Fruit fly (Drosophila melanogaster) whole organism, embryonic: ENCODE measurements around the gene CG13690.

Experiments
- Atf-2 ChIP-seq: fragments of 200-800 bp; sonication (Bioruptor generic); optimal IDR thresholded peaks from 2 replicates; lab custom pipeline; 2016; ENCODE audit warnings: missing biosample characterization, missing genetic modification characterization
- Atf6 ChIP-seq: fragments of 200-800 bp; sonication (Bioruptor generic); IDR thresholded peaks from 2 replicates; pipeline ENCODE4 v1.3.6; 2022; ENCODE audit warnings: missing biosample characterization, missing genetic modification characterization
- CG10267 ChIP-seq: fragments of 200-800 bp; sonication (Bioruptor generic); optimal IDR thresholded peaks from 2 replicates; lab custom pipeline; 2018; ENCODE audit warnings: missing biosample characterization, mild to moderate bottlenecking, missing genetic modification characterization, moderate library complexity
- CG12071 ChIP-seq: fragments of 200-800 bp; sonication (Bioruptor generic); optimal IDR thresholded peaks from 3 replicates; lab custom pipeline; 2018; ENCODE audit warnings: missing biosample characterization, mild to moderate bottlenecking, missing genetic modification characterization
- CG14860 ChIP-seq: fragments of 200-800 bp; sonication (Bioruptor generic); IDR thresholded peaks from 3 replicates; pipeline ENCODE4 v1.3.6; 2022; ENCODE audit warnings: missing biosample characterization, missing genetic modification characterization; ENCODE audit not compliant: partially characterized antibody
- CG15601 ChIP-seq: fragments of 200-800 bp; sonication (Bioruptor generic); optimal IDR thresholded peaks from 3 replicates; lab custom pipeline; 2019; ENCODE audit warnings: missing biosample characterization, mild to moderate bottlenecking, missing genetic modification characterization, moderate library complexity
- CG16813 ChIP-seq: fragments of 200-800 bp; sonication (Bioruptor generic); IDR thresholded peaks from 3 replicates; pipeline ENCODE4 v1.3.6; 2022; ENCODE audit warnings: missing biosample characterization, missing genetic modification characterization; ENCODE audit not compliant: partially characterized antibody
- CG32772 ChIP-seq: fragments of 200-800 bp; sonication (Bioruptor generic); IDR thresholded peaks from 2 replicates; pipeline ENCODE4 v1.3.6; 2022; ENCODE audit warnings: missing biosample characterization, missing genetic modification characterization
- CG4707 ChIP-seq: fragments of 200-800 bp; sonication (Bioruptor generic); optimal IDR thresholded peaks from 2 replicates; lab custom pipeline; 2018; ENCODE audit warnings: missing biosample characterization, mild to moderate bottlenecking, missing genetic modification characterization, moderate library complexity
- CG4730 ChIP-seq: fragments of 200-800 bp; sonication (Bioruptor generic); IDR thresholded peaks from 2 replicates; pipeline ENCODE4 v1.3.6; 2022; ENCODE audit warnings: missing biosample characterization, missing genetic modification characterization
- CG4820 ChIP-seq: fragments of 200-800 bp; sonication (Bioruptor generic); optimal IDR thresholded peaks from 3 replicates; lab custom pipeline; 2016; ENCODE audit warnings: missing biosample characterization, missing genetic modification characterization
- CG8089 ChIP-seq: fragments of 200-800 bp; sonication (Bioruptor generic); optimal IDR thresholded peaks from 3 replicates; lab custom pipeline; 2016; ENCODE audit warnings: missing biosample characterization, missing genetic modification characterization
- Dp ChIP-seq: fragments of 200-800 bp; sonication (Bioruptor generic); optimal IDR thresholded peaks from 2 replicates; lab custom pipeline; 2018; ENCODE audit warnings: missing biosample characterization, mild to moderate bottlenecking, missing genetic modification characterization, moderate library complexity
- Eip74EF ChIP-seq, 2 experiments: fragments of 200-800 bp in 1 of 2; fragments of >200 bp in 1 of 2; sonication (Bioruptor generic) in 1 of 2; optimal IDR thresholded peaks; 2 replicates each; lab custom pipeline; 2017 to 2019; ENCODE audit warnings: missing biosample characterization in 2 of 2, missing genetic modification characterization in 2 of 2, mild to moderate bottlenecking in 1 of 2, moderate library complexity in 1 of 2
- Ets97D ChIP-seq: fragments of 200-800 bp; sonication (Bioruptor generic); optimal IDR thresholded peaks from 3 replicates; lab custom pipeline; 2016; ENCODE audit warnings: missing biosample characterization, missing genetic modification characterization
- HmgD ChIP-seq: fragments of 200-800 bp; sonication (Bioruptor generic); optimal IDR thresholded peaks from 3 replicates; lab custom pipeline; 2016; ENCODE audit warnings: missing biosample characterization, missing genetic modification characterization
- Kr ChIP-seq: fragments of 200-800 bp; sonication (Bioruptor generic); optimal IDR thresholded peaks from 2 replicates; lab custom pipeline; 2017; ENCODE audit warnings: missing biosample characterization, mild to moderate bottlenecking, missing genetic modification characterization
- NC2β ChIP-seq: fragments of 200-800 bp; sonication (Bioruptor generic); optimal IDR thresholded peaks from 2 replicates; lab custom pipeline; 2016; ENCODE audit warnings: missing biosample characterization, missing genetic modification characterization
- NK7.1 ChIP-seq: fragments of 200-800 bp; sonication (Bioruptor generic); optimal IDR thresholded peaks from 3 replicates; lab custom pipeline; 2016; ENCODE audit warnings: missing biosample characterization, missing genetic modification characterization
- NfI ChIP-seq: fragments of 200-800 bp; sonication (Bioruptor generic); optimal IDR thresholded peaks from 3 replicates; lab custom pipeline; 2018; ENCODE audit warnings: missing biosample characterization, mild to moderate bottlenecking, missing genetic modification characterization, moderate library complexity
- Side ChIP-seq: fragments of 200-800 bp; sonication (Bioruptor generic); optimal IDR thresholded peaks from 2 replicates; lab custom pipeline; 2016; ENCODE audit warnings: missing biosample characterization, missing genetic modification characterization
- Usf ChIP-seq: fragments of 200-800 bp; sonication (Bioruptor generic); optimal IDR thresholded peaks from 2 replicates; lab custom pipeline; 2017; ENCODE audit warnings: missing genotype, missing biosample characterization, missing genetic modification characterization
- Xrp1 ChIP-seq: fragments of 200-800 bp; sonication (Bioruptor generic); IDR thresholded peaks from 2 replicates; pipeline ENCODE4 v1.3.6; 2022; ENCODE audit warnings: missing biosample characterization, missing genetic modification characterization
- ara ChIP-seq: fragments of 200-800 bp; sonication (Bioruptor generic); IDR thresholded peaks from 2 replicates; pipeline ENCODE4 v1.3.6; 2022; ENCODE audit warnings: missing biosample characterization, missing genetic modification characterization
- ase ChIP-seq: fragments of 200-800 bp; sonication (Bioruptor generic); IDR thresholded peaks from 3 replicates; pipeline ENCODE4 v1.3.6; 2022; ENCODE audit warnings: missing biosample characterization, missing genetic modification characterization
- bcd ChIP-seq: fragments of 200-800 bp; sonication (Bioruptor generic); optimal IDR thresholded peaks from 2 replicates; lab custom pipeline; 2017; ENCODE audit warnings: missing biosample characterization, mild to moderate bottlenecking, missing genetic modification characterization
- bigmax ChIP-seq: fragments of 200-800 bp; sonication (Bioruptor generic); optimal IDR thresholded peaks from 2 replicates; lab custom pipeline; 2018; ENCODE audit warnings: missing biosample characterization, mild to moderate bottlenecking, missing genetic modification characterization
- da ChIP-seq: fragments of 200-800 bp; sonication (Bioruptor generic); optimal IDR thresholded peaks from 2 replicates; lab custom pipeline; 2016; ENCODE audit warnings: missing biosample characterization, missing genetic modification characterization
- disco-r ChIP-seq: fragments of 200-800 bp; sonication (Bioruptor generic); optimal IDR thresholded peaks from 2 replicates; lab custom pipeline; 2016; ENCODE audit warnings: missing biosample characterization, missing genetic modification characterization
- ems ChIP-seq: fragments of 200-800 bp; sonication (Bioruptor generic); optimal IDR thresholded peaks from 3 replicates; lab custom pipeline; 2016; ENCODE audit warnings: missing biosample characterization, missing genetic modification characterization
- ewg ChIP-seq: fragments of 200-800 bp; sonication (Bioruptor generic); optimal IDR thresholded peaks from 3 replicates; lab custom pipeline; 2017; ENCODE audit warnings: mild to moderate bottlenecking, missing biosample characterization, missing genetic modification reagents, missing genetic modification characterization
- fd64A ChIP-seq: fragments of 200-800 bp; sonication (Bioruptor generic); optimal IDR thresholded peaks from 3 replicates; lab custom pipeline; 2018; ENCODE audit warnings: missing biosample characterization, mild to moderate bottlenecking, missing genetic modification characterization
- gcm ChIP-seq: fragments of 200-800 bp; sonication (Bioruptor generic); optimal IDR thresholded peaks from 2 replicates; lab custom pipeline; 2019; ENCODE audit warnings: missing biosample characterization, mild to moderate bottlenecking, missing genetic modification characterization, moderate library complexity
- hbn ChIP-seq: fragments of 200-800 bp; sonication (Bioruptor generic); IDR thresholded peaks from 2 replicates; pipeline ENCODE4 v1.3.6; 2022; ENCODE audit warnings: missing biosample characterization, missing genetic modification characterization; ENCODE audit not compliant: partially characterized antibody
- inv ChIP-seq: fragments of 200-800 bp; sonication (Bioruptor generic); IDR thresholded peaks from 2 replicates; pipeline ENCODE4 v1.3.6; 2022; ENCODE audit warnings: missing biosample characterization, missing genetic modification characterization; ENCODE audit not compliant: partially characterized antibody
- kah ChIP-seq: fragments of 200-800 bp; sonication (Bioruptor generic); optimal IDR thresholded peaks from 2 replicates; lab custom pipeline; 2018; ENCODE audit warnings: missing biosample characterization, mild to moderate bottlenecking, missing genetic modification characterization
- lbe ChIP-seq: fragments of 200-800 bp; sonication (Bioruptor generic); optimal IDR thresholded peaks from 2 replicates; lab custom pipeline; 2016; ENCODE audit warnings: missing biosample characterization, mild to moderate bottlenecking, missing genetic modification characterization
- lola ChIP-seq, 3 experiments: fragments of >200 bp in 2 of 3; fragments of 200-800 bp in 1 of 3; sonication (Bioruptor generic) in 1 of 3; optimal IDR thresholded peaks; 2 replicates each; lab custom pipeline; 2017 to 2019; ENCODE audit warnings: missing biosample characterization in 3 of 3, missing genetic modification characterization in 3 of 3, mild to moderate bottlenecking in 1 of 3, moderate library complexity in 1 of 3
- lov ChIP-seq, 2 experiments: fragments of 200-800 bp in 1 of 2; fragments of >200 bp in 1 of 2; sonication (Bioruptor generic) in 1 of 2; IDR thresholded peaks in 1 of 2; optimal IDR thresholded peaks in 1 of 2; 2 replicates in 1 of 2; 3 replicates in 1 of 2; pipeline versions ENCODE4 v1.3.6 to Lab custom; 2017 to 2022; ENCODE audit warnings: missing biosample characterization in 1 of 2, missing genetic modification characterization in 1 of 2
- nerfin-2 ChIP-seq: fragments of 200-800 bp; sonication (Bioruptor generic); IDR thresholded peaks from 2 replicates; pipeline ENCODE4 v1.3.6; 2022; ENCODE audit warnings: missing biosample characterization, missing genetic modification characterization; ENCODE audit not compliant: partially characterized antibody
- nom ChIP-seq: fragments of 200-800 bp; sonication (Bioruptor generic); optimal IDR thresholded peaks from 2 replicates; lab custom pipeline; 2017; ENCODE audit warnings: missing biosample characterization, missing genetic modification characterization, mild to moderate bottlenecking, moderate library complexity, missing genetic modification reagents
- odd ChIP-seq: fragments of 200-800 bp; sonication (Bioruptor generic); optimal IDR thresholded peaks from 2 replicates; lab custom pipeline; 2017; ENCODE audit warnings: missing biosample characterization, mild to moderate bottlenecking, missing genetic modification characterization
- p53 ChIP-seq: fragments of 200-800 bp; sonication (Bioruptor generic); optimal IDR thresholded peaks from 2 replicates; lab custom pipeline; 2016; ENCODE audit warnings: missing biosample characterization, missing genetic modification characterization
- pum ChIP-seq: fragments of 200-800 bp; sonication (Bioruptor generic); optimal IDR thresholded peaks from 2 replicates; lab custom pipeline; 2016; ENCODE audit warnings: missing biosample characterization, missing genetic modification characterization
- salm ChIP-seq: fragments of 200-800 bp; sonication (Bioruptor generic); optimal IDR thresholded peaks from 2 replicates; lab custom pipeline; 2018; ENCODE audit warnings: missing biosample characterization, mild to moderate bottlenecking, missing genetic modification characterization
- schlank ChIP-seq: fragments of 200-800 bp; sonication (Bioruptor generic); optimal IDR thresholded peaks from 2 replicates; lab custom pipeline; 2018; ENCODE audit warnings: missing biosample characterization, mild to moderate bottlenecking, missing genetic modification characterization
- sens ChIP-seq: fragments of 200-800 bp; sonication (Bioruptor generic); peaks from one replicate; lab custom pipeline; 2016; ENCODE audit warnings: missing biosample characterization, missing genetic modification characterization
- sqz ChIP-seq: fragments of 200-800 bp; sonication (Bioruptor generic); optimal IDR thresholded peaks from 3 replicates; lab custom pipeline; 2018; ENCODE audit warnings: missing biosample characterization, mild to moderate bottlenecking, missing genetic modification characterization

CG13690 gene

dm6 chr2L:429680-430484, 10.4 kb upstream of the CG13690 start (continued):
- TF ChIP-seq ewg (GFP tag; lab: Kevin White, UChicago) (peak; percentile 20), gcm (GFP tag; lab: Kevin White, UChicago) (no peak), CG4707 (GFP tag; lab: Kevin White, UChicago) (no peak), Atf-2 (GFP tag; lab: Kevin White, UChicago) (no peak), Xrp1 (peak; percentile 84), odd (GFP tag; lab: Kevin White, UChicago) (no peak), Ets97D (no peak), Atf6 (GFP tag; lab: Robert Waterston, UW) (no peak), Side (GFP tag; lab: Kevin White, UChicago) (peak; percentile 65), Usf (peak; percentile 39), CG32772 (no peak), salm (tag; lab: Kevin White, UChicago) (no peak), NK7.1 (no peak), lov (optimal IDR thresholded peaks at IDR 0.05; lab: Kevin White, UChicago) (no peak), lov (GFP tag; IDR thresholded peaks at IDR 0.05; lab: Robert Waterston, UW) (0 out of 3 replicates have a peak, but pooled peaks have one; percentile 51), CG15601 (tag; lab: Kevin White, UChicago) (peak; percentile 49), CG4730 (GFP tag; lab: Robert Waterston, UW) (peak; percentile 35; the same call in 1 of the 2 replicates), Dp (no peak), sqz (GFP tag; lab: Kevin White, UChicago) (peak; percentile 50), lola (GFP tag; optimal IDR thresholded peaks at IDR 0.05; lab: Kevin White, UChicago) (peak in 1 of 3 experiments; percentile 68), ase (GFP tag; lab: Robert Waterston, UW) (no peak), fd64A (GFP tag; lab: Kevin White, UChicago) (no peak), nerfin-2 (GFP tag; lab: Robert Waterston, UW) (no peak), p53 (GFP tag; lab: Kevin White, UChicago) (no peak), Eip74EF (GFP tag; optimal IDR thresholded peaks at IDR 0.05; lab: Kevin White, UChicago) (no peak), CG14860 (GFP tag; lab: Robert Waterston, UW) (no peak), CG8089 (GFP tag; lab: Kevin White, UChicago) (peak; percentile 61), schlank (tag; lab: Kevin White, UChicago) (no peak), ara (peak; percentile 58; the same call in 1 of the 2 replicates), CG4820 (GFP tag; lab: Kevin White, UChicago) (peak; percentile 23), disco-r (no peak), CG10267 (peak; percentile 43), CG16813 (peak; percentile 34; the same call in 1 of the 3 replicates), Kr (GFP tag; lab: Kevin White, UChicago) (no peak), kah (GFP tag; lab: Kevin White, UChicago) (no peak), nom (GFP tag; lab: Kevin White, UChicago) (peak; percentile 10), NC2β (GFP tag; lab: Kevin White, UChicago) (peak; percentile 52), bigmax (GFP tag; lab: Kevin White, UChicago) (no peak), ems (GFP tag; lab: Kevin White, UChicago) (peak; percentile 38), pum (GFP tag; lab: Kevin White, UChicago) (peak; percentile 74), inv (GFP tag; lab: Robert Waterston, UW) (no peak), bcd (peak; percentile 51), hbn (GFP tag; lab: Robert Waterston, UW) (no peak), HmgD (GFP tag; lab: Kevin White, UChicago) (no peak), CG12071 (GFP tag; lab: Kevin White, UChicago) (no peak), NfI (peak; percentile 28), lbe (peak; percentile 91), da (GFP tag; lab: Kevin White, UChicago) (no peak), sens (peak; percentile 96)
